Fruit fly (Drosophila melanogaster): ENCODE results near the gene msn.

The msn gene

dm6 chr3L:2554118-2554814 is 32.1 kb downstream of the msn start, which contains the start of gene Spn (continued):
- TF ChIP-seq fd59A (GFP tag; optimal IDR thresholded peaks at IDR 0.05) (no peak), CG15336 (GFP tag; IDR thresholded peaks at IDR 0.05) (peak; percentile 57), Smox (GFP tag; optimal IDR thresholded peaks at IDR 0.05) (no peak), esn (GFP tag; optimal IDR thresholded peaks at IDR 0.05) (peak; percentile 54), Ets96B (tag; optimal IDR thresholded peaks at IDR 0.05) (peak; percentile 15), topi (GFP tag; optimal IDR thresholded peaks at IDR 0.05) (peak; percentile 52), Sox15 (GFP tag; optimal IDR thresholded peaks at IDR 0.05) (no peak), CG9139 (GFP tag; optimal IDR thresholded peaks at IDR 0.05) (no peak), CG6808 (GFP tag; optimal IDR thresholded peaks at IDR 0.05) (peak; percentile 33), eg (GFP tag; IDR thresholded peaks at IDR 0.05) (no peak; the same call in none of the 3 replicates), acj6 (GFP tag; optimal IDR thresholded peaks at IDR 0.05) (no peak), CG10669 (GFP tag; optimal IDR thresholded peaks at IDR 0.05) (no peak), CG31627 (GFP tag; optimal IDR thresholded peaks at IDR 0.05) (peak; percentile 7), CG11294 (GFP tag; IDR thresholded peaks at IDR 0.05) (no peak; the same call in 1 of the 2 replicates), ss (GFP tag; optimal IDR thresholded peaks at IDR 0.05) (peak in 1 of 2 experiments; percentile 61), CG8319 (GFP tag; optimal IDR thresholded peaks at IDR 0.05) (no peak), Ets21C (GFP tag; optimal IDR thresholded peaks at IDR 0.05) (peak; percentile 9), Sox102F (GFP tag; optimal IDR thresholded peaks at IDR 0.05) (no peak), dsx (GFP tag; optimal IDR thresholded peaks at IDR 0.05; ENCODE audit: poor library complexity, severe bottlenecking) (no peak), Lpt (GFP tag; optimal IDR thresholded peaks at IDR 0.05) (peak; percentile 29), CG3032 (tag; optimal IDR thresholded peaks at IDR 0.05) (peak; percentile 34), Blimp-1 (GFP tag; optimal IDR thresholded peaks at IDR 0.05) (no peak), dac (GFP tag; optimal IDR thresholded peaks at IDR 0.05) (peak; percentile 25), CG11902 (GFP tag; optimal IDR thresholded peaks at IDR 0.05) (no peak), Hr38 (GFP tag; optimal IDR thresholded peaks at IDR 0.05) (no peak), achi (GFP tag; optimal IDR thresholded peaks at IDR 0.05) (no peak), Hr4 (GFP tag; optimal IDR thresholded peaks at IDR 0.05) (no peak), lz (GFP tag; optimal IDR thresholded peaks at IDR 0.05) (peak; percentile 41), CG7368 (GFP tag; optimal IDR thresholded peaks at IDR 0.05) (no peak)

dm6 chr3L:2552844-2553839 is 33.2 kb downstream of the msn start:
- TF ChIP-seq acj6 (GFP tag; optimal IDR thresholded peaks at IDR 0.05) (no peak), CG8119 (GFP tag; IDR thresholded peaks at IDR 0.05) (peak; percentile 78), Blimp-1 (GFP tag; optimal IDR thresholded peaks at IDR 0.05) (peak; percentile 55), CG3032 (tag; optimal IDR thresholded peaks at IDR 0.05) (peak; percentile 66), Ets96B (tag; optimal IDR thresholded peaks at IDR 0.05) (peak; percentile 65), vri (GFP tag; optimal IDR thresholded peaks at IDR 0.05) (peak; percentile 49), Met (GFP tag; optimal IDR thresholded peaks at IDR 0.05) (peak; percentile 9), Lpt (GFP tag; optimal IDR thresholded peaks at IDR 0.05) (peak; percentile 70), CG9139 (GFP tag; optimal IDR thresholded peaks at IDR 0.05) (peak; percentile 82), dsx (GFP tag; optimal IDR thresholded peaks at IDR 0.05; ENCODE audit: poor library complexity, severe bottlenecking) (peak; percentile 53), CG11762 (GFP tag; optimal IDR thresholded peaks at IDR 0.05; ENCODE audit: insufficient read depth) (peak; percentile 23), CG1621 (tag; optimal IDR thresholded peaks at IDR 0.05) (peak; percentile 65), salr (GFP tag; optimal IDR thresholded peaks at IDR 0.05) (peak in 1 of 2 experiments; percentile 47), Eip75B (GFP tag; optimal IDR thresholded peaks at IDR 0.05) (peak; percentile 15), Ets21C (GFP tag; optimal IDR thresholded peaks at IDR 0.05) (no peak), CG6808 (GFP tag; optimal IDR thresholded peaks at IDR 0.05) (peak; percentile 48), CG6163 (GFP tag; IDR thresholded peaks at IDR 0.05) (peak; percentile 90), eg (GFP tag; IDR thresholded peaks at IDR 0.05) (peak; percentile 88), ss (GFP tag; optimal IDR thresholded peaks at IDR 0.05) (peak; percentile 57 to 71), CG16779 (tag; optimal IDR thresholded peaks at IDR 0.05) (peak; percentile 77), CG31627 (GFP tag; optimal IDR thresholded peaks at IDR 0.05) (no peak), cyc (GFP tag; optimal IDR thresholded peaks at IDR 0.05) (no peak), CG6854 (GFP tag; optimal IDR thresholded peaks at IDR 0.05) (peak; percentile 41), CG11902 (GFP tag; optimal IDR thresholded peaks at IDR 0.05) (no peak), net (GFP tag; optimal IDR thresholded peaks at IDR 0.05) (peak; percentile 50), CG10669 (GFP tag; optimal IDR thresholded peaks at IDR 0.05) (peak; percentile 26), CG15336 (GFP tag; IDR thresholded peaks at IDR 0.05) (peak; percentile 74), Hr4 (GFP tag; optimal IDR thresholded peaks at IDR 0.05) (no peak), fd59A (GFP tag; optimal IDR thresholded peaks at IDR 0.05) (no peak), fkh (GFP tag; optimal IDR thresholded peaks at IDR 0.05) (no peak), Sox14 (GFP tag; optimal IDR thresholded peaks at IDR 0.05) (peak; percentile 7)
